Worm (Caenorhabditis elegans): ENCODE measurements around the gene Y59E9AL.4.

DNA sequence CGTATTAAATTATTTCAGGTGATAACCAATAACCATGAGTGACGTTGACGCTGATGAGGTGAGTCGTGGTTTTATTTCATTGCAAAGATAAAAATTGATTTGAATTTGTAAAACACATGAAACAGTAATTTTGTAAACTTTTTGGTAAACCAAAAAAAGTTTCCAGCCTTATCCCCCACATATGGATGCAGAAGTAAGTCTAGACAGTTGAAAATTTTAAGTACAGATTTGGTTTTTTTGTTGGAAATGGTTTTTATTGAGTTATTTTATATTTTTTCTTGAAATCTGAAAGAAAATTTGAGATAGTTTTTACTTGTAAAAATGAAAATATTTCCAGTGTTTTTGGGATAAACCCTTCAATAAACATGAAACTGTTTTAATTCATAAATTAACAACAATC is 10.4 kb downstream of the Y59E9AL.4 start, which contains the start of gene tni-4:
- no peak for TF ChIP-seq him-1 (tag; optimal IDR thresholded peaks at IDR 0.05)
- TF ChIP-seq dao-5 (tag; optimal IDR thresholded peaks at IDR 0.05): no peak
- TF ChIP-seq W03F9.2 (tag; optimal IDR thresholded peaks at IDR 0.05): no peak

All from whole organism, L4/young adult.